Fruit fly (Drosophila melanogaster) whole organism, embryonic: ENCODE results near the gene Rlb1.

Experiments used
- C15 ChIP-seq: fragments of 200-800 bp; sonication (Bioruptor generic); IDR thresholded peaks from 3 replicates; pipeline ENCODE4 v1.3.6; 2022; ENCODE audit warnings: missing biosample characterization, missing genetic modification characterization
- CG10147 ChIP-seq: fragments of 200-800 bp; sonication (Bioruptor generic); optimal IDR thresholded peaks from 2 replicates; lab custom pipeline; 2019; ENCODE audit warnings: missing biosample characterization, mild to moderate bottlenecking, missing genetic modification characterization, moderate library complexity
- CG10274 ChIP-seq: fragments of 200-800 bp; sonication (Bioruptor generic); optimal IDR thresholded peaks from 3 replicates; lab custom pipeline; 2017; ENCODE audit warnings: missing biosample characterization, mild to moderate bottlenecking, missing genetic modification characterization
- CG10654 ChIP-seq: fragments of 200-800 bp; sonication (Bioruptor generic); optimal IDR thresholded peaks from 2 replicates; lab custom pipeline; 2016; ENCODE audit warnings: missing biosample characterization, missing genetic modification characterization
- CG12071 ChIP-seq: fragments of 200-800 bp; sonication (Bioruptor generic); optimal IDR thresholded peaks from 3 replicates; lab custom pipeline; 2018; ENCODE audit warnings: missing biosample characterization, mild to moderate bottlenecking, missing genetic modification characterization
- CG12659 ChIP-seq: fragments of 200-800 bp; sonication (Bioruptor generic); optimal IDR thresholded peaks from 3 replicates; lab custom pipeline; 2017; ENCODE audit warnings: mild to moderate bottlenecking, missing biosample characterization, missing genetic modification reagents, missing genetic modification characterization
- CG13123 ChIP-seq: fragments of 200-800 bp; sonication (Bioruptor generic); optimal IDR thresholded peaks from 2 replicates; lab custom pipeline; 2016; ENCODE audit warnings: missing biosample characterization, missing genetic modification characterization
- CG14014 ChIP-seq: fragments of 200-800 bp; sonication (Bioruptor generic); IDR thresholded peaks from 2 replicates; pipeline ENCODE4 v1.3.6; 2022; ENCODE audit warnings: missing biosample characterization, missing genetic modification characterization
- CG14441 ChIP-seq: fragments of 200-800 bp; sonication (Bioruptor generic); IDR thresholded peaks from 2 replicates; pipeline ENCODE4 v1.3.6; 2022; ENCODE audit warnings: missing biosample characterization, missing genetic modification characterization
- CG16815 ChIP-seq: fragments of 200-800 bp; sonication (Bioruptor generic); optimal IDR thresholded peaks from 3 replicates; lab custom pipeline; 2017; ENCODE audit warnings: missing biosample characterization, mild to moderate bottlenecking, missing genetic modification characterization
- CG17328 ChIP-seq: fragments of 200-800 bp; sonication (Bioruptor generic); IDR thresholded peaks from 2 replicates; pipeline ENCODE4 v1.3.6; 2022; ENCODE audit warnings: missing biosample characterization, missing genetic modification characterization
- CG17359 ChIP-seq: fragments of 200-800 bp; sonication (Bioruptor generic); optimal IDR thresholded peaks from 3 replicates; lab custom pipeline; 2018; ENCODE audit warnings: missing biosample characterization, mild to moderate bottlenecking, missing genetic modification characterization, moderate library complexity
- CG17829 ChIP-seq: fragments of 200-800 bp; optimal IDR thresholded peaks from 2 replicates; lab custom pipeline; 2019; ENCODE audit warnings: missing biosample characterization, mild to moderate bottlenecking, missing genetic modification characterization, moderate library complexity
- CG2199 ChIP-seq: fragments of 200-800 bp; sonication (Bioruptor generic); IDR thresholded peaks from 3 replicates; pipeline ENCODE4 v1.3.6; 2022; ENCODE audit warnings: missing biosample characterization, missing genetic modification characterization
- CG33213 ChIP-seq: fragments of 200-800 bp; sonication (Bioruptor generic); optimal IDR thresholded peaks from 3 replicates; lab custom pipeline; 2016; ENCODE audit warnings: missing biosample characterization, missing genetic modification characterization
- CG4730 ChIP-seq: fragments of 200-800 bp; sonication (Bioruptor generic); IDR thresholded peaks from 2 replicates; pipeline ENCODE4 v1.3.6; 2022; ENCODE audit warnings: missing biosample characterization, missing genetic modification characterization
- CG5180 ChIP-seq: fragments of 200-800 bp; sonication (Bioruptor generic); optimal IDR thresholded peaks from 3 replicates; lab custom pipeline; 2017; ENCODE audit warnings: missing biosample characterization, missing genetic modification characterization, mild to moderate bottlenecking, moderate library complexity, missing genetic modification reagents
- CG7372 ChIP-seq: fragments of 200-800 bp; sonication (Bioruptor generic); IDR thresholded peaks from 2 replicates; pipeline ENCODE4 v1.3.6; 2022; ENCODE audit warnings: missing biosample characterization, missing genetic modification characterization
- CG8944 ChIP-seq: fragments of 200-800 bp; sonication (Bioruptor generic); optimal IDR thresholded peaks from 3 replicates; lab custom pipeline; 2016; ENCODE audit warnings: missing biosample characterization, missing genetic modification characterization
- CG9727 ChIP-seq: fragments of 200-800 bp; sonication (Bioruptor generic); optimal IDR thresholded peaks from 3 replicates; lab custom pipeline; 2017; ENCODE audit warnings: missing biosample characterization, mild to moderate bottlenecking, missing genetic modification characterization
- D19A ChIP-seq: fragments of 200-800 bp; optimal IDR thresholded peaks from 3 replicates; lab custom pipeline; 2019; ENCODE audit warnings: missing biosample characterization, mild to moderate bottlenecking, missing genetic modification characterization, moderate library complexity
- HLHmδ ChIP-seq: fragments of 200-800 bp; sonication (Bioruptor generic); optimal IDR thresholded peaks from 2 replicates; lab custom pipeline; 2018; ENCODE audit warnings: missing biosample characterization, mild to moderate bottlenecking, missing genetic modification characterization, moderate library complexity
- Hr3 ChIP-seq: fragments of 200-800 bp; sonication (Bioruptor generic); optimal IDR thresholded peaks from 3 replicates; lab custom pipeline; 2016; ENCODE audit warnings: missing biosample characterization, missing genetic modification characterization
- Jarid2 ChIP-seq: fragments of 200-800 bp; sonication (Bioruptor generic); optimal IDR thresholded peaks from 3 replicates; lab custom pipeline; 2017; ENCODE audit warnings: mild to moderate bottlenecking, missing biosample characterization, missing genetic modification reagents, missing genetic modification characterization
- MESR4 ChIP-seq: fragments of 200-800 bp; sonication (Bioruptor generic); optimal IDR thresholded peaks from 2 replicates; lab custom pipeline; 2018; ENCODE audit warnings: missing biosample characterization, mild to moderate bottlenecking, missing genetic modification characterization, moderate library complexity
- Oli ChIP-seq: fragments of 200-800 bp; sonication (Bioruptor generic); optimal IDR thresholded peaks from 2 replicates; lab custom pipeline; 2018; ENCODE audit warnings: missing biosample characterization, mild to moderate bottlenecking, missing genetic modification characterization, moderate library complexity
- Pdp1 ChIP-seq, 2 experiments: fragments of 200-800 bp; sonication (Bioruptor generic); optimal IDR thresholded peaks; 3 replicates each; lab custom pipeline; 2016; ENCODE audit warnings: missing biosample characterization in 2 of 2, missing genetic modification characterization in 2 of 2, mild to moderate bottlenecking in 1 of 2, moderate library complexity in 1 of 2
- Poxn ChIP-seq: fragments of 200-800 bp; sonication (Bioruptor generic); IDR thresholded peaks from 2 replicates; pipeline ENCODE4 v1.3.6; 2022; ENCODE audit warnings: missing biosample characterization, missing genetic modification characterization
- Spps ChIP-seq: fragments of 200-800 bp; sonication (Bioruptor generic); optimal IDR thresholded peaks from 2 replicates; lab custom pipeline; 2018; ENCODE audit warnings: missing biosample characterization, mild to moderate bottlenecking, missing genetic modification characterization
- Usf ChIP-seq: fragments of 200-800 bp; sonication (Bioruptor generic); optimal IDR thresholded peaks from 2 replicates; lab custom pipeline; 2017; ENCODE audit warnings: missing genotype, missing biosample characterization, missing genetic modification characterization
- btn ChIP-seq: fragments of 200-800 bp; sonication (Bioruptor generic); optimal IDR thresholded peaks from 2 replicates; lab custom pipeline; 2016; ENCODE audit warnings: missing biosample characterization, missing genetic modification characterization
- cas ChIP-seq: fragments of 200-800 bp; sonication (Bioruptor generic); IDR thresholded peaks from 2 replicates; pipeline ENCODE4 v1.3.6; 2022; ENCODE audit warnings: missing biosample characterization, missing genetic modification characterization
- dmrt99B ChIP-seq: fragments of 200-800 bp; sonication (Bioruptor generic); optimal IDR thresholded peaks from 2 replicates; lab custom pipeline; 2018; ENCODE audit warnings: missing biosample characterization, mild to moderate bottlenecking, missing genetic modification characterization, moderate library complexity
- dpn ChIP-seq, 2 experiments: fragments of 200-800 bp; sonication (Bioruptor generic); optimal IDR thresholded peaks; 3 replicates each; lab custom pipeline; 2016; ENCODE audit warnings: missing biosample characterization in 2 of 2, missing genetic modification characterization in 2 of 2
- fd3F ChIP-seq: fragments of 200-800 bp; sonication (Bioruptor generic); optimal IDR thresholded peaks from 2 replicates; lab custom pipeline; 2018; ENCODE audit warnings: missing biosample characterization, mild to moderate bottlenecking, missing genetic modification characterization, moderate library complexity
- hth ChIP-seq: fragments of >200 bp; optimal IDR thresholded peaks from 2 replicates; lab custom pipeline; 2017; ENCODE audit warnings: inconsistent platforms
- lab ChIP-seq: fragments of 200-800 bp; sonication (Bioruptor generic); optimal IDR thresholded peaks from 3 replicates; lab custom pipeline; 2017; ENCODE audit warnings: missing biosample characterization, missing genetic modification characterization, mild to moderate bottlenecking, moderate library complexity, missing genetic modification reagents
- lilli ChIP-seq: fragments of 200-800 bp; sonication (Bioruptor generic); optimal IDR thresholded peaks from 3 replicates; lab custom pipeline; 2016; ENCODE audit warnings: missing biosample characterization, missing genetic modification characterization
- mam ChIP-seq: fragments of 200-800 bp; sonication (Bioruptor generic); optimal IDR thresholded peaks from 3 replicates; lab custom pipeline; 2016; ENCODE audit warnings: missing biosample characterization, missing genetic modification characterization
- mirr ChIP-seq: fragments of 200-800 bp; sonication (Bioruptor generic); optimal IDR thresholded peaks from 3 replicates; lab custom pipeline; 2018; ENCODE audit warnings: missing biosample characterization, mild to moderate bottlenecking, missing genetic modification characterization
- pnt ChIP-seq: fragments of 200-800 bp; sonication (Bioruptor generic); optimal IDR thresholded peaks from 3 replicates; lab custom pipeline; 2016; ENCODE audit warnings: missing biosample characterization, missing genetic modification characterization
- pzg ChIP-seq: fragments of 200-800 bp; sonication (Bioruptor generic); optimal IDR thresholded peaks from 3 replicates; lab custom pipeline; 2018; ENCODE audit warnings: missing biosample characterization, mild to moderate bottlenecking, missing genetic modification characterization, moderate library complexity
- rib ChIP-seq: fragments of 200-800 bp; sonication (Bioruptor generic); IDR thresholded peaks from 2 replicates; pipeline ENCODE4 v1.3.6; 2022; ENCODE audit warnings: missing biosample characterization, missing genetic modification characterization
- schlank ChIP-seq: fragments of 200-800 bp; sonication (Bioruptor generic); optimal IDR thresholded peaks from 2 replicates; lab custom pipeline; 2018; ENCODE audit warnings: missing biosample characterization, mild to moderate bottlenecking, missing genetic modification characterization
- sim ChIP-seq: fragments of 200-800 bp; sonication (Bioruptor generic); IDR thresholded peaks from 2 replicates; pipeline ENCODE4 v1.3.6; 2022; ENCODE audit warnings: missing biosample characterization, missing genetic modification characterization
- slp2 ChIP-seq: fragments of 200-800 bp; sonication (Bioruptor generic); optimal IDR thresholded peaks from 2 replicates; lab custom pipeline; 2016; ENCODE audit warnings: missing biosample characterization, missing genetic modification characterization
- ssp ChIP-seq: fragments of 200-800 bp; sonication (Bioruptor generic); IDR thresholded peaks from 2 replicates; pipeline ENCODE4 v1.3.6; 2022; ENCODE audit warnings: missing biosample characterization, missing genetic modification characterization
- sug ChIP-seq: fragments of 200-800 bp; optimal IDR thresholded peaks from 2 replicates; lab custom pipeline; 2019; ENCODE audit warnings: missing biosample characterization, mild to moderate bottlenecking, missing genetic modification characterization, moderate library complexity
- ttk ChIP-seq: fragments of 200-800 bp; sonication (Bioruptor generic); IDR thresholded peaks from 2 replicates; pipeline ENCODE4 v2.1.2; 2022; ENCODE audit warnings: missing biosample characterization, missing genetic modification characterization
- twi ChIP-seq: fragments of 200-800 bp; optimal IDR thresholded peaks from 2 replicates; lab custom pipeline; 2019; ENCODE audit warnings: missing biosample characterization, mild to moderate bottlenecking, missing genetic modification characterization, moderate library complexity
- unc-4 ChIP-seq: fragments of 200-800 bp; sonication (Bioruptor generic); IDR thresholded peaks from 2 replicates; pipeline ENCODE4 v1.3.6; 2022; ENCODE audit warnings: missing biosample characterization, missing genetic modification characterization; ENCODE audit not compliant: partially characterized antibody
- usp ChIP-seq: fragments of >200 bp; optimal IDR thresholded peaks from 2 replicates; lab custom pipeline; 2017; ENCODE audit warnings: missing biosample characterization, missing genetic modification characterization

Rlb1 gene

DNA sequence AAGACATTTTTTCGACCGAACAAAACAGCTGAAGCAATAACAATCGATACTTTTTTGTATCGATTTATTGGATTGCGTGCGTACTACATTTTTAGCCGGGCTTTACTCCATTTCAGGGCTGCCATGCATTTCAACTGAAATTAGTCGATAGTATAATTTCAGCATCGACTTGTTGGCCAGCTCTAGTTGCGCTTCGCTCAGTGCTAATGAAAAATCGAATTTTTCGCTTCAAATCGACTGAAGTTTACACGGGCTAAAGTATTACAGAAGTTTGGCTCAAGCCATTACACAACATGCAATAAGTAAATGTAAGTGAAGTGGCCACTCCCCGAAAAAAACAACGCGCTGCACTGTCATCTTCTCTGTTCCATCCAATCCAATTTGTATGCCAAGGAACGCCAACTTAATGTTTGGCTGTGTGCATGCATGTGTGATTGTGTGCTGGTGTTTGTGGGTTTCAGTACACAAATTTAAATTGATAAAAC is 2.8 kb downstream of the Rlb1 start, which contains the start of the genes mRpL47, CG8176 and Kdm3 (continued):
- TF ChIP-seq CG10147 (GFP tag; lab: Kevin White, UChicago) (peak; percentile 47), CG14014 (GFP tag; lab: Robert Waterston, UW) (no peak), CG8944 (peak; percentile 68), Jarid2 (GFP tag; lab: Kevin White, UChicago) (no peak), HLHmδ (no peak), slp2 (peak; percentile 58), lilli (GFP tag; lab: Kevin White, UChicago) (peak; percentile 85), Hr3 (GFP tag; lab: Kevin White, UChicago) (peak; percentile 48), Usf (GFP tag; lab: Kevin White, UChicago) (peak; percentile 1), CG17328 (GFP tag; lab: Robert Waterston, UW) (no peak), schlank (tag; lab: Kevin White, UChicago) (peak; percentile 58), CG2199 (GFP tag; lab: Robert Waterston, UW) (no peak), CG7372 (GFP tag; lab: Robert Waterston, UW) (no peak), mirr (peak; percentile 55), CG13123 (GFP tag; lab: Kevin White, UChicago) (peak; percentile 71), sim (GFP tag; lab: Robert Waterston, UW) (no peak), unc-4 (no peak), twi (tag; lab: Kevin White, UChicago) (peak; percentile 28), rib (no peak), CG5180 (GFP tag; lab: Kevin White, UChicago) (no peak), CG16815 (GFP tag; lab: Kevin White, UChicago) (no peak), Poxn (no peak), btn (no peak), CG33213 (GFP tag; lab: Kevin White, UChicago) (peak; percentile 87), dmrt99B (tag; lab: Kevin White, UChicago) (no peak), CG9727 (GFP tag; lab: Kevin White, UChicago) (peak; percentile 28), CG14441 (GFP tag; lab: Robert Waterston, UW) (no peak), cas (GFP tag; lab: Robert Waterston, UW) (no peak), CG12659 (GFP tag; lab: Kevin White, UChicago) (peak; percentile 90), pzg (GFP tag; lab: Kevin White, UChicago) (peak; percentile 100), Spps (tag; lab: Kevin White, UChicago) (no peak), pnt (peak; percentile 76), ttk (GFP tag; lab: Robert Waterston, UW) (no peak), fd3F (GFP tag; lab: Kevin White, UChicago) (no peak), usp (no peak), lab (GFP tag; lab: Kevin White, UChicago) (no peak), Oli (tag; lab: Kevin White, UChicago) (no peak), mam (GFP tag; lab: Kevin White, UChicago) (peak; percentile 90), dpn (GFP tag; optimal IDR thresholded peaks at IDR 0.05; lab: Kevin White, UChicago) (peak; percentile 78), ssp (no peak), CG12071 (GFP tag; lab: Kevin White, UChicago) (no peak), CG10274 (GFP tag; lab: Kevin White, UChicago) (no peak), D19A (tag; lab: Kevin White, UChicago) (peak; percentile 43), sug (tag; lab: Kevin White, UChicago) (peak; percentile 74), C15 (GFP tag; lab: Robert Waterston, UW) (no peak), CG10654 (GFP tag; lab: Kevin White, UChicago) (peak; percentile 52), CG4730 (GFP tag; lab: Robert Waterston, UW) (no peak), hth (no peak), CG17359 (tag; lab: Kevin White, UChicago) (no peak), Pdp1 (GFP tag; optimal IDR thresholded peaks at IDR 0.05; lab: Kevin White, UChicago) (peak; percentile 64 to 97), MESR4 (GFP tag; lab: Kevin White, UChicago) (peak; percentile 91), CG17829 (peak; percentile 82)
